Worm (Caenorhabditis elegans) whole organism, late embryonic: ENCODE results near the gene cpsf-2.

Source experiments
- C08G9.2 ChIP-seq: sonication (generic microtip); optimal IDR thresholded peaks from 2 replicates; lab custom pipeline; 2016; ENCODE audit warnings: mild to moderate bottlenecking, missing genetic modification characterization, moderate library complexity, missing compliant biosample characterization
- K09A11.1 ChIP-seq: sonication (generic microtip); optimal IDR thresholded peaks from 2 replicates; lab custom pipeline; 2017; ENCODE audit warnings: antibody characterized with exemption, mild to moderate bottlenecking, missing genetic modification characterization, missing compliant biosample characterization; ENCODE audit not compliant: insufficient read depth
- ceh-19 ChIP-seq: fragments of 200-800 bp; sonication (Bioruptor generic); optimal IDR thresholded peaks from 2 replicates; lab custom pipeline; 2018; ENCODE audit warnings: mild to moderate bottlenecking, missing genetic modification characterization, missing compliant biosample characterization
- ceh-9 ChIP-seq: sonication (generic microtip); optimal IDR thresholded peaks from 2 replicates; lab custom pipeline; 2016; ENCODE audit warnings: mild to moderate bottlenecking, missing genetic modification characterization, inconsistent platforms, missing compliant biosample characterization
- pag-3 ChIP-seq: sonication (generic microtip); optimal IDR thresholded peaks from 2 replicates; lab custom pipeline; 2016; ENCODE audit warnings: missing compliant biosample characterization, missing genetic modification characterization, borderline replicate concordance
- pha-4 ChIP-seq: fragments of 150-350 bp; optimal IDR thresholded peaks from 2 replicates; lab custom pipeline; 2018; ENCODE audit warnings: missing biosample characterization, missing genetic modification reagents, missing genetic modification characterization

DNA sequence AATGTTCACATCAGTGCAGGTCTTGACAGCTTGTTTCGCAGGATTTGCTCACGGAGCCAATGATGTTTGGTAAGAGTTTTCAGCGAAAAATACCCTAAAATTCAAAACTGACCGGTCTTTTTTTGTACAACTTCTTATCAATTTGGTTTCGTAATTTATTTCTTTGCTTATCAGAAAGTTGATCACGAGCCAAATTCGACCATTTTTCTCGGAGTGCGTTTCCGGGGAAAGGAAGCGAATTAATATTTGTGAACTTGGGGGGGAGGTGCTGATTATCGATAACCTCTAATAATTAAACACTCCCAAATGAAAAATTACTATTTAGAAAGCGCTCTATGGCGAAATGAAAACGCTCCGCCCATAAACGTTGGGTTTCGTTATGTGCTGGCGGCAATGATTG, 7.6 kb downstream of the cpsf-2 start:
- TF ChIP-seq ceh-9 (tag; lab: Kevin White, UChicago) (no peak), C08G9.2 (no peak), ceh-19 (GFP tag; lab: Kevin White, UChicago) (no peak), K09A11.1 (no peak), pha-4 (tag; lab: Kevin White, UChicago) (no peak), pag-3 (tag; lab: Kevin White, UChicago) (no peak)
